Worm (Caenorhabditis elegans): ENCODE results near the gene ZK1248.15.
"Not testable (repeated sequence)": the region's sequence is repeated elsewhere in the genome, so short reads cannot be mapped to it uniquely, and the experiment has no call there.

The ZK1248.15 gene

DNA sequence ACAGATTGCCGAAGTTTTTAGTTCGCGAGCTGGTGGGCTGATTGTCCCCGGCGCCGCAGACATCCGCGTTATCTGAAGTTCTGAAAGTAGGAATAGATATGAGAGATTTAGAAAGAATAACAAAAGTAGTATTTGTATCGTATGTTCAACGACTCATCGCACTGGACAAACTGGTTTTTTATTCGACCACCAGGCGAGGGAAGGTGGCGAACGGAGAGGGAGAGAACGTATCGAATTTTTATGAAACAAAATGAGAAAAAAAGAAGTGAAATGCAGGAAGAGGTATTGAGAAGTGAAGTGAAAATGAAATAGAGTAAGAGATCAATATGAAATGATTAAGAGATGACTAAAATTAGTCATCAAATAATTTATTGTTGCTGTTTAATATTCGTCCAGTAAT, 11.0 kb downstream of the ZK1248.15 start, which contains the start of gene tbc-2:
TSS of gene tbc-2 (minus strand) at position 80 of the 400 bp plus-strand sequence.
- TF ChIP-seq ceh-36 (tag; optimal IDR thresholded peaks at IDR 0.05) (no peak), flt-1 (GFP tag; IDR thresholded peaks at IDR 0.05) (no peak), ets-7 (tag; optimal IDR thresholded peaks at IDR 0.05) (no peak), aly-1 (tag; optimal IDR thresholded peaks at IDR 0.05) (no peak), tra-4 (tag; optimal IDR thresholded peaks at IDR 0.05) (no peak), scrt-1 (GFP tag; IDR thresholded peaks at IDR 0.05) (no peak), hnd-1 (tag; optimal IDR thresholded peaks at IDR 0.05) (no peak)

DNA sequence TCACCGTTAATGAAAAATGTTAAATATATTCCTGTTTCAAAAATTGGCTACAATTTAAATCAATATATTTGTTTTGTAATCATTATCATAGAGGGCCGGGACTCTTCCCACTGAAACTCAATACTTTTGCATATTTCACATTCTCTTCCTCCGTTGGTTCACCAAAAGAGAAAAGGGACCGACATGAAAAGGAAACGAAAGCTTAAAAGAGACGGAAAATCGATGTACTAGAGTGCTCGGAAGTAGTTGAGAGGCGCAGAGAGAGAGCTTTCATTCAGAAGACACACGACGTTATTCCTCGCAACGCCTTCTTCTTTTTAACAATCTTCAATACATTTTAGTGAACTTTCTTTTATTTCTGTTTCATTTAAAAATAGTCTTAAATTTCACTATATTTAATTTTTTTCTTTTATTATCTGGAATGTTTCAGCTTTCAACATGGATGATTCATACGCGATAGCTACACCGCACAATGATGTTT, 18.0 kb downstream of the ZK1248.15 start, which contains the start of gene ehs-1:
TSS of gene ehs-1 (plus strand) at position 431 of the 481 bp plus-strand sequence.
- TF ChIP-seq tra-4 (tag; optimal IDR thresholded peaks at IDR 0.05) (no peak), B0310.2 (tag; optimal IDR thresholded peaks at IDR 0.05) (no peak), ceh-36 (tag; optimal IDR thresholded peaks at IDR 0.05) (no peak), tbx-37 (GFP tag; conservative IDR thresholded peaks at IDR 0.05) (no peak), flt-1 (GFP tag; IDR thresholded peaks at IDR 0.05) (no peak), sea-1 (GFP tag; conservative IDR thresholded peaks at IDR 0.05) (no peak), hmg-4 (GFP tag; optimal IDR thresholded peaks at IDR 0.05) (no peak), aly-1 (tag; optimal IDR thresholded peaks at IDR 0.05) (no peak), scrt-1 (GFP tag; IDR thresholded peaks at IDR 0.05) (no peak)

DNA sequence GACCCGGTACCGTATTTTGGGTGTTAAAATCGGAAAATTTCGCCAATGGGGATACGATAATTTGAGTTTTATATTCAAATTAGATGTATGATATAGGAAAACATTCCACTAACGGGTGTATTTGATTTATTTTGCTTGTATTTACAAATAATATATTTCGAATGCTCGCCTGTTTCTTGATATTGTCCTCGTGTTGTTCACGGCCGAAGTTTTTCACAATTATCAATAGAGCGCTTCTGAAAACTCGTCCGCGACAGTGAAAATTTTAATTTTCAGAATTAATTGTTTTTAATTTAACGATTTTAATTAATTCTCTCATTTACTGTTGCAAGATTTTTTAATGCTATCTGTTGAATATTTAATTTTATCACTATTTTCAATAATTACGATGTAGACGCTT, 18.7 kb downstream of the ZK1248.15 start:
- TF ChIP-seq sea-1 (GFP tag; conservative IDR thresholded peaks at IDR 0.05) (no peak), aly-1 (tag; optimal IDR thresholded peaks at IDR 0.05) (no peak), hnd-1 (tag; optimal IDR thresholded peaks at IDR 0.05) (no peak), tbx-11 (GFP tag; IDR thresholded peaks at IDR 0.05) (no peak), ceh-13 (GFP tag; optimal IDR thresholded peaks at IDR 0.05) (no peak), tra-4 (tag; optimal IDR thresholded peaks at IDR 0.05) (no peak), tbx-37 (GFP tag; conservative IDR thresholded peaks at IDR 0.05) (no peak), hmg-4 (GFP tag; optimal IDR thresholded peaks at IDR 0.05) (no peak), scrt-1 (GFP tag; IDR thresholded peaks at IDR 0.05) (no peak), ceh-36 (tag; optimal IDR thresholded peaks at IDR 0.05) (no peak), F13C5.2 (tag; optimal IDR thresholded peaks at IDR 0.05) (no peak), hmbx-1 (tag; optimal IDR thresholded peaks at IDR 0.05) (no peak), ama-1 (optimal IDR thresholded peaks at IDR 0.05) (no peak), B0310.2 (tag; optimal IDR thresholded peaks at IDR 0.05) (no peak), flt-1 (GFP tag; IDR thresholded peaks at IDR 0.05) (no peak)

DNA sequence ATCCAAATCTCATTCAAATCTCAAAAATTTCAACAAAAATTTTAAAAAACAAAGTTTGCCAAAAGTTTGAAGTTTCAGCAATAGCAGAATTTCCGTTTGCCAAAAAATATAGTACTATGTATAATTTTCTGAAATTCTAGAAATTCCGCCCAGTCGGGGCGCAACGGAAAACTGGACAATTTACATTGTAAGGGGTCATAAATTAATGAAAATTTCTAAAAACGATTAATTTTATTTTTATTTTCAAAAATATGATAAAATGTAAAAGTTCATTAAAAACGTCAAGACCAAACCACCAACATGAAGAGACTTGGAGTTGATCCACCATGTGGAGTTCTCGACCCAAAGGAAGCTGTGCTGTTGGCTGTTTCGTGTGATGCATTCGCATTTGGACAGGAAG, 20.1 kb downstream of the ZK1248.15 start, which contains the start of gene ZK1248.4:
TSS of gene ZK1248.4 (plus strand) at position 301 of the 400 bp plus-strand sequence.
- no peak for TF ChIP-seq ets-7 (tag; optimal IDR thresholded peaks at IDR 0.05)
- no peak for TF ChIP-seq hnd-1 (tag; optimal IDR thresholded peaks at IDR 0.05)
- no peak for TF ChIP-seq B0310.2 (tag; optimal IDR thresholded peaks at IDR 0.05)
- TF ChIP-seq pes-1 (GFP tag; IDR thresholded peaks at IDR 0.05), result no peak

DNA sequence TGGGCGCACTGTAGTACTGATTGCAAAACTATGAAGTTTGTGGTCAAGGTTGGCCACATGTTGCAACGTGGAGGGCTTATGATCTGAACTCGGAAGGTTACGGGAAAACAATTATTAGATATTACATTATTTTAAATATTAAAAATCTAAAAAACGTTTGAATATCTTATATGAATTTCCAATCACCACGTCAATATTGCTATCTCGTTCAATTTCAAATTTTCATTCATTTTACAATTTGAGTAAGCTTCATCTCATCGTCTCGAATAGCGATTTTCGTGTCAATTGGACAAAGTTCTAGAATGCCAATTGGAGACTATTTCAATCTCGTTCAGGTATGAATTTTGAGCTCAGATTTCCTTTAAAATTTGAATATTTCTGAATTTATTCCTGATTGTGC, 22.0 kb downstream of the ZK1248.15 start, which contains the start of gene ZK1248.20:
TSS of gene ZK1248.20 (plus strand) at position 301 of the 400 bp plus-strand sequence.
- TF ChIP-seq scrt-1 (GFP tag; IDR thresholded peaks at IDR 0.05), result no peak

DNA sequence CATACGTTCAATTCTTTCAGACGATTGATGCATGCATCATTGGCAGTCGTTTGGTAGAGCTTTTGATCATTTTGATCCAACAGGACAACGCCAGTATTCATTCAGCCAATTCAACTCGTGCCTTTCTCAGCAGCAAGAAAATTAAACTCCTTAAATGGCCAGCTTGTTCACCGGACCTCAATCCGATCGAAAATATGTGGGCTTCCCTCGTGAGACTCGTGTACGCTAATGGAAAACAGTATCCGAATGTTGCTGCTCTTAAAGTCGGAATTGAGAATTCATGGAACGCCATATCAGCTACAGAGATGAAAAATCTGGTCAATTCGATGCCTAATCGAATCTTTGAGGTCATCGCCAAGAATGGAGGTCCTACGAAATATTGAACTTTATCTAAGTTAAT, 23.0 kb downstream of the ZK1248.15 start, which contains the start of gene wago-5:
TSS of gene wago-5 (minus strand) at position 101 of the 400 bp plus-strand sequence.
- TF ChIP-seq hmg-4 (GFP tag; optimal IDR thresholded peaks at IDR 0.05); hmbx-1 (tag; optimal IDR thresholded peaks at IDR 0.05); hnd-1 (tag; optimal IDR thresholded peaks at IDR 0.05): not testable (repeated sequence)

DNA sequence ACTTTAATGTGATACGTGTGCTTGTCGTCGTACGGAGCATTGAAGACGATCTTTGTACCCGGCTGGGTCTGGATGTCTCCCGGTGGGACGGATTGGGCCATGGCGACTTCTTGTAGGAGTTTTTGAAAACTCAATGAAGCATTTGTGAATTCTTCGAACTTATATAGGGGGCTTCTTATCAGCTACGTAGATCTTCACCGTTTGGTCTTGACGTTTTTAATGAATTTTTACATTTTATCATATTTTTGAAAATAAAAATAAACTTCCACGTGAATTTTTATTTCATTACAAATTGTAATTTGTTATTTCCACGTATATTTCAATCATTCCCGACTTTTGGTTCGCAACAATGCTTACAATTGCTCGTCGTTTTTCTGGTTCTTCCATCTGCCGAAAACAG, 28.1 kb downstream of the ZK1248.15 start, which contains the start of the genes msp-64 and ZK1248.5:
TSS of gene msp-64 (minus strand) at position 101 of the 400 bp plus-strand sequence.
TSS of gene ZK1248.5 (plus strand) at position 285 of the 400 bp plus-strand sequence.
- TF ChIP-seq ceh-13 (GFP tag; optimal IDR thresholded peaks at IDR 0.05) (no peak), scrt-1 (GFP tag; IDR thresholded peaks at IDR 0.05) (no peak), hnd-1 (tag; optimal IDR thresholded peaks at IDR 0.05) (no peak), hmg-4 (GFP tag; optimal IDR thresholded peaks at IDR 0.05) (no peak), B0310.2 (tag; optimal IDR thresholded peaks at IDR 0.05) (no peak), pes-1 (GFP tag; IDR thresholded peaks at IDR 0.05) (no peak), F13C5.2 (tag; optimal IDR thresholded peaks at IDR 0.05) (no peak), aly-1 (tag; optimal IDR thresholded peaks at IDR 0.05) (no peak), sea-1 (GFP tag; conservative IDR thresholded peaks at IDR 0.05) (no peak), ets-7 (tag; optimal IDR thresholded peaks at IDR 0.05) (no peak), tbx-37 (GFP tag; conservative IDR thresholded peaks at IDR 0.05) (no peak), flt-1 (GFP tag; IDR thresholded peaks at IDR 0.05) (no peak), tra-4 (tag; optimal IDR thresholded peaks at IDR 0.05) (no peak), ama-1 (optimal IDR thresholded peaks at IDR 0.05) (no peak), ceh-36 (tag; optimal IDR thresholded peaks at IDR 0.05) (no peak), hmbx-1 (tag; optimal IDR thresholded peaks at IDR 0.05) (no peak), tbx-11 (GFP tag; IDR thresholded peaks at IDR 0.05) (no peak)

DNA sequence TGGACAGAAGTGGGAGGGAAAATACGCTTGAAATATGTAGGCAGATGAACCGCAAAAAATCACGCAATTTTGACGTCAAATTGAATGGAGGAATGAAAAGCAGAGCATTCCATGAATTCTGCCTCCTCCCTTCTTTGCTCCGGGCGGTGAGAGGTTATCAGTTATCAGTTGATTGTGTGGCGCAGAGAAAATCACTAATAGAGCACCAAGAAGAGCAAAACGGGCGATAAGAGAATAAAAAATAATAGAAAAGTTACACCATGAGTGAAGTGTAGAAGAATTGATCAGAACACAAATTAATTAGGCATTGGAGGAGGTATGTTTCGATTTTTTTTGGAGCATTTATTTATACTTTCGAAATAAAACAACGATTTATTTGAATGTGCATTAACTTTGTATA, 31.8 kb downstream of the ZK1248.15 start:
- TF ChIP-seq hnd-1 (tag; optimal IDR thresholded peaks at IDR 0.05) (no peak), B0310.2 (tag; optimal IDR thresholded peaks at IDR 0.05) (no peak), F13C5.2 (tag; optimal IDR thresholded peaks at IDR 0.05) (no peak), hmg-4 (GFP tag; optimal IDR thresholded peaks at IDR 0.05) (no peak), scrt-1 (GFP tag; IDR thresholded peaks at IDR 0.05) (no peak), ceh-36 (tag; optimal IDR thresholded peaks at IDR 0.05) (no peak), pes-1 (GFP tag; IDR thresholded peaks at IDR 0.05) (no peak), flt-1 (GFP tag; IDR thresholded peaks at IDR 0.05) (no peak), tra-4 (tag; optimal IDR thresholded peaks at IDR 0.05) (no peak), tbx-11 (GFP tag; IDR thresholded peaks at IDR 0.05) (no peak), aly-1 (tag; optimal IDR thresholded peaks at IDR 0.05) (no peak), sea-1 (GFP tag; conservative IDR thresholded peaks at IDR 0.05) (no peak), tbx-37 (GFP tag; conservative IDR thresholded peaks at IDR 0.05) (no peak), hmbx-1 (tag; optimal IDR thresholded peaks at IDR 0.05) (no peak), ama-1 (optimal IDR thresholded peaks at IDR 0.05) (no peak), ceh-13 (GFP tag; optimal IDR thresholded peaks at IDR 0.05) (no peak), ets-7 (tag; optimal IDR thresholded peaks at IDR 0.05) (no peak)

Measured in whole organism, early embryonic.